Fruit fly (Drosophila melanogaster) whole organism, embryonic: ENCODE measurements around the gene CG32066.

Experiments used
- Abd-B ChIP-seq: fragments of 200-800 bp; sonication (Bioruptor generic); optimal IDR thresholded peaks from 2 replicates; lab custom pipeline; 2018; ENCODE audit warnings: missing biosample characterization, mild to moderate bottlenecking, missing genetic modification characterization, moderate library complexity
- Aef1 ChIP-seq: fragments of 200-800 bp; sonication (Bioruptor generic); IDR thresholded peaks from 3 replicates; pipeline ENCODE4 v1.3.6; 2022; ENCODE audit warnings: missing biosample characterization, missing genetic modification characterization
- Atf6 ChIP-seq: fragments of 200-800 bp; sonication (Bioruptor generic); IDR thresholded peaks from 2 replicates; pipeline ENCODE4 v1.3.6; 2022; ENCODE audit warnings: missing biosample characterization, missing genetic modification characterization
- BEAF-32 ChIP-seq: fragments of 200-800 bp; sonication (Bioruptor generic); optimal IDR thresholded peaks from 3 replicates; lab custom pipeline; 2017; ENCODE audit warnings: missing biosample characterization, missing genetic modification characterization, mild to moderate bottlenecking, moderate library complexity, missing genetic modification reagents
- Bdp1 ChIP-seq: fragments of 200-800 bp; sonication (Bioruptor generic); optimal IDR thresholded peaks from 3 replicates; lab custom pipeline; 2016; ENCODE audit warnings: missing biosample characterization, missing genetic modification characterization
- BtbVII ChIP-seq: fragments of 200-800 bp; sonication (Bioruptor generic); optimal IDR thresholded peaks from 3 replicates; lab custom pipeline; 2017; ENCODE audit warnings: missing biosample characterization, mild to moderate bottlenecking, missing genetic modification characterization
- CG11247 ChIP-seq: fragments of 200-800 bp; sonication (Bioruptor generic); IDR thresholded peaks from 2 replicates; pipeline ENCODE4 v1.3.6; 2022; ENCODE audit warnings: missing biosample characterization, missing genetic modification characterization
- CG11456 ChIP-seq: fragments of 200-800 bp; sonication (Bioruptor generic); IDR thresholded peaks from 3 replicates; pipeline ENCODE4 v1.3.6; 2022; ENCODE audit warnings: missing biosample characterization, missing genetic modification characterization
- CG11695 ChIP-seq: fragments of 200-800 bp; sonication (Bioruptor generic); IDR thresholded peaks from 3 replicates; pipeline ENCODE4 v1.3.6; 2022; ENCODE audit warnings: missing biosample characterization, missing genetic modification characterization
- CG13287 ChIP-seq: fragments of 200-800 bp; sonication (Bioruptor generic); IDR thresholded peaks from 2 replicates; pipeline ENCODE4 v1.3.6; 2022; ENCODE audit warnings: missing biosample characterization, missing genetic modification characterization; ENCODE audit not compliant: partially characterized antibody
- CG14441 ChIP-seq: fragments of 200-800 bp; sonication (Bioruptor generic); IDR thresholded peaks from 2 replicates; pipeline ENCODE4 v1.3.6; 2022; ENCODE audit warnings: missing biosample characterization, missing genetic modification characterization
- CG15514 ChIP-seq: fragments of 200-800 bp; sonication (Bioruptor generic); optimal IDR thresholded peaks from 3 replicates; lab custom pipeline; 2017; ENCODE audit warnings: missing biosample characterization, missing genetic modification characterization, mild to moderate bottlenecking, moderate library complexity, missing genetic modification reagents
- CG16779 ChIP-seq: fragments of 200-800 bp; sonication (Bioruptor generic); IDR thresholded peaks from 2 replicates; pipeline ENCODE4 v1.3.6; 2022; ENCODE audit warnings: missing biosample characterization, missing genetic modification characterization
- CG17361 ChIP-seq: fragments of 200-800 bp; sonication (Bioruptor generic); IDR thresholded peaks from 3 replicates; pipeline ENCODE4 v1.3.6; 2022; ENCODE audit warnings: missing biosample characterization, missing genetic modification characterization
- CG17612 ChIP-seq: fragments of 200-800 bp; sonication (Bioruptor generic); IDR thresholded peaks from 2 replicates; pipeline ENCODE4 v1.3.6; 2022; ENCODE audit warnings: missing biosample characterization, missing genetic modification characterization
- CG18599 ChIP-seq: fragments of 200-800 bp; sonication (Bioruptor generic); optimal IDR thresholded peaks from 3 replicates; lab custom pipeline; 2017; ENCODE audit warnings: missing biosample characterization, missing genetic modification characterization, mild to moderate bottlenecking, moderate library complexity, missing genetic modification reagents
- CG2129 ChIP-seq: fragments of 200-800 bp; sonication (Bioruptor generic); IDR thresholded peaks from 2 replicates; pipeline ENCODE4 v1.3.6; 2022; ENCODE audit warnings: missing biosample characterization, missing genetic modification characterization; ENCODE audit not compliant: partially characterized antibody
- CG3847 ChIP-seq: fragments of 200-800 bp; sonication (Bioruptor generic); IDR thresholded peaks from 2 replicates; pipeline ENCODE4 v1.3.6; 2022; ENCODE audit warnings: missing biosample characterization, missing genetic modification characterization
- CG4730 ChIP-seq: fragments of 200-800 bp; sonication (Bioruptor generic); IDR thresholded peaks from 2 replicates; pipeline ENCODE4 v1.3.6; 2022; ENCODE audit warnings: missing biosample characterization, missing genetic modification characterization
- CG6175 ChIP-seq: fragments of 200-800 bp; sonication (Bioruptor generic); IDR thresholded peaks from 3 replicates; pipeline ENCODE4 v1.3.6; 2022; ENCODE audit warnings: missing biosample characterization, missing genetic modification characterization
- CG6689 ChIP-seq: fragments of 200-800 bp; sonication (Bioruptor generic); IDR thresholded peaks from 2 replicates; pipeline ENCODE4 v1.3.6; 2022; ENCODE audit warnings: missing biosample characterization, missing genetic modification characterization
- CG7963 ChIP-seq: fragments of 200-800 bp; sonication (Bioruptor generic); IDR thresholded peaks from 3 replicates; pipeline ENCODE4 v1.3.6; 2022; ENCODE audit warnings: missing biosample characterization, missing genetic modification characterization; ENCODE audit not compliant: partially characterized antibody
- CG8388 ChIP-seq: fragments of 200-800 bp; sonication (Bioruptor generic); optimal IDR thresholded peaks from 2 replicates; lab custom pipeline; 2019; ENCODE audit warnings: missing biosample characterization, mild to moderate bottlenecking, missing genetic modification characterization, moderate library complexity
- CG9932 ChIP-seq: fragments of 200-800 bp; sonication (Bioruptor generic); IDR thresholded peaks from 2 replicates; pipeline ENCODE4 v1.3.6; 2022; ENCODE audit warnings: missing biosample characterization, missing genetic modification characterization
- CTCF ChIP-seq: fragments of 200-800 bp; sonication (Bioruptor generic); optimal IDR thresholded peaks from 2 replicates; lab custom pipeline; 2017; ENCODE audit warnings: missing biosample characterization, mild to moderate bottlenecking, missing genetic modification characterization, moderate library complexity
- D19B ChIP-seq: fragments of 200-800 bp; sonication (Bioruptor generic); optimal IDR thresholded peaks from 2 replicates; lab custom pipeline; 2017; ENCODE audit warnings: missing biosample characterization, mild to moderate bottlenecking, missing genetic modification characterization
- Deaf1 ChIP-seq: fragments of 200-800 bp; optimal IDR thresholded peaks from 3 replicates; lab custom pipeline; 2019; ENCODE audit warnings: missing biosample characterization, mild to moderate bottlenecking, missing genetic modification characterization, moderate library complexity
- Dip2 ChIP-seq: fragments of 200-800 bp; sonication (Bioruptor generic); IDR thresholded peaks from 2 replicates; pipeline ENCODE4 v1.3.6; 2022; ENCODE audit warnings: missing biosample characterization, missing genetic modification characterization
- Doc3 ChIP-seq: fragments of 200-800 bp; sonication (Bioruptor generic); IDR thresholded peaks from 3 replicates; pipeline ENCODE4 v1.3.6; 2022; ENCODE audit warnings: missing biosample characterization, missing genetic modification characterization; ENCODE audit not compliant: partially characterized antibody
- ERR ChIP-seq: fragments of 200-800 bp; sonication (Bioruptor generic); optimal IDR thresholded peaks from 2 replicates; lab custom pipeline; 2016; ENCODE audit warnings: missing biosample characterization, missing genetic modification characterization
- Fer2 ChIP-seq: fragments of 200-800 bp; sonication (Bioruptor generic); optimal IDR thresholded peaks from 2 replicates; lab custom pipeline; 2018; ENCODE audit warnings: missing biosample characterization, mild to moderate bottlenecking, missing genetic modification characterization, moderate library complexity
- Mrtf ChIP-seq: fragments of 200-800 bp; sonication (Bioruptor generic); IDR thresholded peaks from 3 replicates; pipeline ENCODE4 v1.3.6; 2022; ENCODE audit warnings: missing biosample characterization, missing genetic modification characterization
- NC2β ChIP-seq: fragments of 200-800 bp; sonication (Bioruptor generic); optimal IDR thresholded peaks from 2 replicates; lab custom pipeline; 2016; ENCODE audit warnings: missing biosample characterization, missing genetic modification characterization
- Scr ChIP-seq: fragments of 200-800 bp; sonication (Bioruptor generic); IDR thresholded peaks from 2 replicates; pipeline ENCODE4 v1.3.6; 2022; ENCODE audit warnings: missing biosample characterization, missing genetic modification characterization; ENCODE audit not compliant: partially characterized antibody
- Sin3A ChIP-seq: fragments of >200 bp; optimal IDR thresholded peaks from 2 replicates; lab custom pipeline; 2018
- Sox100B ChIP-seq: fragments of 200-800 bp; sonication (Bioruptor generic); optimal IDR thresholded peaks from 3 replicates; lab custom pipeline; 2018; ENCODE audit warnings: missing biosample characterization, mild to moderate bottlenecking, missing genetic modification characterization
- Sry-β ChIP-seq: fragments of 200-800 bp; sonication (Bioruptor generic); optimal IDR thresholded peaks from 2 replicates; lab custom pipeline; 2018; ENCODE audit warnings: missing biosample characterization, mild to moderate bottlenecking, missing genetic modification characterization, moderate library complexity
- TFAM ChIP-seq: fragments of 200-800 bp; sonication (Bioruptor generic); optimal IDR thresholded peaks from 2 replicates; lab custom pipeline; 2017; ENCODE audit warnings: missing biosample characterization, missing genetic modification characterization, inconsistent platforms
- Taf1 ChIP-seq: fragments of 200-800 bp; sonication (Bioruptor generic); IDR thresholded peaks from 2 replicates; pipeline ENCODE4 v1.3.6; 2022; ENCODE audit warnings: missing biosample characterization, missing genetic modification characterization
- bab2 ChIP-seq: fragments of 200-800 bp; sonication (Bioruptor generic); optimal IDR thresholded peaks from 2 replicates; lab custom pipeline; 2016; ENCODE audit warnings: missing biosample characterization, missing genetic modification characterization
- btn ChIP-seq: fragments of 200-800 bp; sonication (Bioruptor generic); optimal IDR thresholded peaks from 2 replicates; lab custom pipeline; 2016; ENCODE audit warnings: missing biosample characterization, missing genetic modification characterization
- chif ChIP-seq, 2 experiments: fragments of 200-800 bp; sonication (Bioruptor generic); optimal IDR thresholded peaks; 3 replicates each; lab custom pipeline; 2016; ENCODE audit warnings: missing biosample characterization in 2 of 2, missing genetic modification characterization in 2 of 2
- crc ChIP-seq: fragments of 200-800 bp; sonication (Bioruptor generic); optimal IDR thresholded peaks from 2 replicates; lab custom pipeline; 2016; ENCODE audit warnings: missing biosample characterization, missing genetic modification characterization
- da ChIP-seq: fragments of 200-800 bp; sonication (Bioruptor generic); optimal IDR thresholded peaks from 2 replicates; lab custom pipeline; 2016; ENCODE audit warnings: missing biosample characterization, missing genetic modification characterization
- her ChIP-seq: fragments of 200-800 bp; sonication (Bioruptor generic); optimal IDR thresholded peaks from 2 replicates; lab custom pipeline; 2016; ENCODE audit warnings: missing biosample characterization, missing genetic modification characterization
- hkb ChIP-seq, 2 experiments: fragments of 200-800 bp in 1 of 2; fragments of >200 bp in 1 of 2; sonication (Bioruptor generic) in 1 of 2; IDR thresholded peaks in 1 of 2; optimal IDR thresholded peaks in 1 of 2; 2 replicates each; pipeline versions ENCODE4 v1.3.6 to Lab custom; 2017 to 2022; ENCODE audit warnings: missing biosample characterization in 1 of 2, missing genetic modification characterization in 1 of 2
- lmd ChIP-seq: fragments of 200-800 bp; sonication (Bioruptor generic); IDR thresholded peaks from 2 replicates; pipeline ENCODE4 v1.3.6; 2022; ENCODE audit warnings: missing biosample characterization, missing genetic modification characterization
- nerfin-2 ChIP-seq: fragments of 200-800 bp; sonication (Bioruptor generic); IDR thresholded peaks from 2 replicates; pipeline ENCODE4 v1.3.6; 2022; ENCODE audit warnings: missing biosample characterization, missing genetic modification characterization; ENCODE audit not compliant: partially characterized antibody
- p53 ChIP-seq: fragments of 200-800 bp; sonication (Bioruptor generic); optimal IDR thresholded peaks from 2 replicates; lab custom pipeline; 2016; ENCODE audit warnings: missing biosample characterization, missing genetic modification characterization
- pho ChIP-seq: fragments of 200-800 bp; sonication (Bioruptor generic); optimal IDR thresholded peaks from 2 replicates; lab custom pipeline; 2016; ENCODE audit warnings: missing biosample characterization, missing genetic modification characterization
- slbo ChIP-seq: fragments of 200-800 bp; sonication (Bioruptor generic); IDR thresholded peaks from 2 replicates; pipeline ENCODE4 v1.3.6; 2022; ENCODE audit warnings: missing biosample characterization, missing genetic modification characterization

CG32066 gene

DNA sequence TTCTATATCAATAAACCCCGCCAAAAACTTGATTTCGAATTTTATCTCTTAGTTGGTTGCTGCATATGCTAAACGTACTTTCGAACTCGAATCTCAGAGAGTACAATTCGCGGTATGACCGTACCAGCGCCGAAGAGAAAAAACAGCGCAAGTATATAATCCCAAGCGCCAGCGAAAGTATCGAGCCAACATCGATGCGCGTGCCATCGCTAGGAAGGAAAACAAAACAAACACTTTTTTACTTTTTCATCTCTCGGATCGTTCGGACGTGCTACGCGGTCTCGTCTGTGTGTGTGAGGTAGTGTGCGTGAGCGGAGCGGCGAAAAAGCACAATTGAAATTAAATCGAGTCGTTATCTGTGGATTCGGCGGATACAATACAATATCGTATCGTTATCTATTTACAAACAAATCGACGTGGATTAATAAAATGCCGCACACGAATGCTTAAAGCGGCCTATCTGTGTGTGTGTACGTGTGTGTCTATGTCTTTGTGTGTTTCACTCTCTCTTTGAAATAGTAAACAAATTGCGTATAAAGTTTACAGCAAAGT is 3.8 kb upstream of the CG32066 start, which contains the start of gene simj (continued):
- TF ChIP-seq nerfin-2 (GFP tag; lab: Robert Waterston, UW) = peak; percentile 51
- peak; percentile 44; the same call in 1 of the 2 replicates for TF ChIP-seq CG2129
- no peak for TF ChIP-seq Mrtf (GFP tag; lab: Robert Waterston, UW)
- peak; percentile 92 for TF ChIP-seq BEAF-32 (GFP tag; lab: Kevin White, UChicago)
- TF ChIP-seq TFAM = no peak
- no peak for TF ChIP-seq bab2 (GFP tag; lab: Kevin White, UChicago)
- TF ChIP-seq BtbVII (GFP tag; lab: Kevin White, UChicago) = peak; percentile 46
- TF ChIP-seq CG11456 = no peak
- TF ChIP-seq CG6689 = 0 out of 2 replicates have a peak, but pooled peaks have one; percentile 6
- TF ChIP-seq Taf1 = no peak; the same call in 1 of the 2 replicates
- TF ChIP-seq CG9932 (GFP tag; lab: Robert Waterston, UW) = peak; percentile 71
- TF ChIP-seq CG6175 (GFP tag; lab: Robert Waterston, UW) = no peak; the same call in 2 of the 3 replicates
- peak; percentile 60 for TF ChIP-seq Deaf1
- TF ChIP-seq lmd = no peak
- TF ChIP-seq Scr (GFP tag; lab: Robert Waterston, UW) = peak; percentile 87
- TF ChIP-seq Abd-B (GFP tag; lab: Kevin White, UChicago) = no peak
- TF ChIP-seq crc (GFP tag; lab: Kevin White, UChicago) = no peak
- TF ChIP-seq Atf6 (GFP tag; lab: Robert Waterston, UW) = peak; percentile 69
- TF ChIP-seq chif (GFP tag; optimal IDR thresholded peaks at IDR 0.05; lab: Kevin White, UChicago) = no peak
- peak; percentile 71 for TF ChIP-seq CTCF
- TF ChIP-seq Sox100B (GFP tag; lab: Kevin White, UChicago) = no peak
- no peak for TF ChIP-seq Sry-β (GFP tag; lab: Kevin White, UChicago)
- TF ChIP-seq CG11695 (GFP tag; lab: Robert Waterston, UW) = no peak
- peak; percentile 53 for TF ChIP-seq p53 (GFP tag; lab: Kevin White, UChicago)
- TF ChIP-seq Bdp1 (GFP tag; lab: Kevin White, UChicago) = no peak
- TF ChIP-seq Fer2 (tag; lab: Kevin White, UChicago) = no peak
- peak; percentile 51 for TF ChIP-seq slbo (GFP tag; lab: Robert Waterston, UW)
- TF ChIP-seq CG17612 (GFP tag; lab: Robert Waterston, UW) = no peak
- TF ChIP-seq CG11247 (GFP tag; lab: Robert Waterston, UW) = 0 out of 2 replicates have a peak, but pooled peaks have one; percentile 13
- no peak for TF ChIP-seq D19B (GFP tag; lab: Kevin White, UChicago)
- TF ChIP-seq da = no peak
- TF ChIP-seq Sin3A (lab: Kevin White, UChicago) = peak; percentile 10
- peak; percentile 67 for TF ChIP-seq ERR (GFP tag; lab: Kevin White, UChicago)
- no peak for TF ChIP-seq btn (GFP tag; lab: Kevin White, UChicago)
- TF ChIP-seq hkb (optimal IDR thresholded peaks at IDR 0.05; lab: Kevin White, UChicago) = no peak
- TF ChIP-seq hkb (GFP tag; IDR thresholded peaks at IDR 0.05; lab: Robert Waterston, UW) = peak; percentile 60
- TF ChIP-seq Doc3 (GFP tag; lab: Robert Waterston, UW) = peak; percentile 60
- no peak for TF ChIP-seq CG8388 (GFP tag; lab: Kevin White, UChicago)
- peak; percentile 61 for TF ChIP-seq CG18599 (GFP tag; lab: Kevin White, UChicago)
- TF ChIP-seq CG4730 = no peak
- peak; percentile 52 for TF ChIP-seq NC2β (GFP tag; lab: Kevin White, UChicago)
- 0 out of 2 replicates have a peak, but pooled peaks have one; percentile 27 for TF ChIP-seq CG16779
- TF ChIP-seq her (GFP tag; lab: Kevin White, UChicago) = peak; percentile 80
- TF ChIP-seq CG14441 (GFP tag; lab: Robert Waterston, UW) = peak; percentile 17; the same call in 1 of the 2 replicates
- TF ChIP-seq CG3847 (GFP tag; lab: Robert Waterston, UW) = no peak
- no peak for TF ChIP-seq CG17361 (GFP tag; lab: Robert Waterston, UW)
- TF ChIP-seq Dip2 = no peak
- peak; percentile 74 for TF ChIP-seq CG7963
- TF ChIP-seq pho = peak; percentile 23
- peak; percentile 88 for TF ChIP-seq CG13287 (GFP tag; lab: Robert Waterston, UW)
- peak; percentile 87 for TF ChIP-seq CG15514 (GFP tag; lab: Kevin White, UChicago)
- no peak for TF ChIP-seq Aef1
